1 fruit fly cellular context compared by ENCODE assay signal in genomic region chr3R:4243096-4243940, dm6.
A peak's percentile ranks its signal among the peaks of the same experiment; 100 is the strongest.
TF ChIP-seq lines count a peak whose summit lies in the region.

Gene CG34305 (minus strand): TSS chr3R:4243146.

TF ChIP-seq in whole organism, embryonic, 481 proteins besides CTCF, POLR2A, EP300 and RAD21 (continued from another document):
- TF ChIP-seq dysf (GFP tag; IDR thresholded peaks at IDR 0.05; lab: Robert Waterston, UW), result peak; percentile 7; the same call in 1 of the 3 replicates
- TF ChIP-seq slp2 (GFP tag; optimal IDR thresholded peaks at IDR 0.05; lab: Kevin White, UChicago), result no peak
- TF ChIP-seq Ets97D (GFP tag; optimal IDR thresholded peaks at IDR 0.05; lab: Kevin White, UChicago), result no peak
- TF ChIP-seq CG6272 (GFP tag; IDR thresholded peaks at IDR 0.05; lab: Robert Waterston, UW), result no peak
- no peak for TF ChIP-seq pb (GFP tag; optimal IDR thresholded peaks at IDR 0.05; lab: Kevin White, UChicago)
- TF ChIP-seq GATAe (GFP tag; conservative IDR thresholded peaks at IDR 0.05; lab: Robert Waterston, UW), result no peak
- TF ChIP-seq CG15269 (tag; optimal IDR thresholded peaks at IDR 0.05; lab: Kevin White, UChicago), result peak; percentile 33
- no peak for TF ChIP-seq hkb (optimal IDR thresholded peaks at IDR 0.05; lab: Kevin White, UChicago)
- no peak for TF ChIP-seq hkb (GFP tag; IDR thresholded peaks at IDR 0.05; lab: Robert Waterston, UW)
- TF ChIP-seq zf30C (GFP tag; optimal IDR thresholded peaks at IDR 0.05; lab: Kevin White, UChicago), result no peak
- peak; percentile 51 for TF ChIP-seq Sox102F (GFP tag; optimal IDR thresholded peaks at IDR 0.05; lab: Kevin White, UChicago)
- 0 out of 2 replicates have a peak, but pooled peaks have one; percentile 10 for TF ChIP-seq seq (GFP tag; IDR thresholded peaks at IDR 0.05; lab: Robert Waterston, UW)
TF ChIP-seq in whole organism, embryonic: peak in this region for 49.
